Fruit fly (Drosophila melanogaster) whole organism, embryonic: Measurements from ENCODE around the gene Uba4.

Source experiments
- Adf1 ChIP-seq: fragments of 200-800 bp; sonication (Bioruptor generic); IDR thresholded peaks from 2 replicates; pipeline ENCODE4 v1.3.6; 2022; ENCODE audit warnings: missing biosample characterization, missing genetic modification characterization
- BtbVII ChIP-seq: fragments of 200-800 bp; sonication (Bioruptor generic); optimal IDR thresholded peaks from 3 replicates; lab custom pipeline; 2017; ENCODE audit warnings: missing biosample characterization, mild to moderate bottlenecking, missing genetic modification characterization
- Bteb2 ChIP-seq: fragments of 200-800 bp; sonication (Bioruptor generic); optimal IDR thresholded peaks from 2 replicates; lab custom pipeline; 2016; ENCODE audit warnings: missing biosample characterization, missing genetic modification characterization
- CG11504 ChIP-seq: fragments of 200-800 bp; sonication (Bioruptor generic); optimal IDR thresholded peaks from 3 replicates; lab custom pipeline; 2019; ENCODE audit warnings: missing biosample characterization, mild to moderate bottlenecking, missing genetic modification characterization, moderate library complexity
- CG13296 ChIP-seq: fragments of 200-800 bp; sonication (Bioruptor generic); optimal IDR thresholded peaks from 3 replicates; lab custom pipeline; 2018; ENCODE audit warnings: missing biosample characterization, mild to moderate bottlenecking, missing genetic modification characterization
- CG15073 ChIP-seq: fragments of 200-800 bp; sonication (Bioruptor generic); optimal IDR thresholded peaks from 2 replicates; lab custom pipeline; 2016; ENCODE audit warnings: missing biosample characterization, missing genetic modification characterization
- CG18262 ChIP-seq: fragments of 200-800 bp; optimal IDR thresholded peaks from 3 replicates; lab custom pipeline; 2019; ENCODE audit warnings: missing biosample characterization, mild to moderate bottlenecking, missing genetic modification characterization, moderate library complexity
- CG18599 ChIP-seq: fragments of 200-800 bp; sonication (Bioruptor generic); optimal IDR thresholded peaks from 3 replicates; lab custom pipeline; 2017; ENCODE audit warnings: missing biosample characterization, missing genetic modification characterization, mild to moderate bottlenecking, moderate library complexity, missing genetic modification reagents
- CG18619 ChIP-seq: fragments of 200-800 bp; sonication (Bioruptor generic); optimal IDR thresholded peaks from 3 replicates; lab custom pipeline; 2017; ENCODE audit warnings: missing biosample characterization, mild to moderate bottlenecking, missing genetic modification characterization
- CG31365 ChIP-seq: fragments of 200-800 bp; sonication (Bioruptor generic); optimal IDR thresholded peaks from 2 replicates; lab custom pipeline; 2018; ENCODE audit warnings: missing biosample characterization, mild to moderate bottlenecking, missing genetic modification characterization
- CG31388 ChIP-seq: fragments of 200-800 bp; sonication (Bioruptor generic); optimal IDR thresholded peaks from 2 replicates; lab custom pipeline; 2016; ENCODE audit warnings: missing biosample characterization, missing genetic modification characterization
- CG34224 ChIP-seq: fragments of 200-800 bp; sonication (Bioruptor generic); IDR thresholded peaks from 3 replicates; pipeline ENCODE4 v1.3.6; 2022; ENCODE audit warnings: missing biosample characterization, missing genetic modification characterization; ENCODE audit not compliant: partially characterized antibody
- CG3847 ChIP-seq: fragments of 200-800 bp; sonication (Bioruptor generic); IDR thresholded peaks from 2 replicates; pipeline ENCODE4 v1.3.6; 2022; ENCODE audit warnings: missing biosample characterization, missing genetic modification characterization
- CG42726 ChIP-seq: fragments of 200-800 bp; sonication (Bioruptor generic); IDR thresholded peaks from 2 replicates; pipeline ENCODE4 v1.3.6; 2022; ENCODE audit warnings: missing biosample characterization, missing genetic modification characterization; ENCODE audit not compliant: partially characterized antibody
- Dref ChIP-seq: fragments of 200-800 bp; sonication (Bioruptor generic); IDR thresholded peaks from 2 replicates; pipeline ENCODE4 v1.3.6; 2022; ENCODE audit warnings: missing biosample characterization, missing genetic modification characterization
- Fer2 ChIP-seq: fragments of 200-800 bp; sonication (Bioruptor generic); optimal IDR thresholded peaks from 2 replicates; lab custom pipeline; 2018; ENCODE audit warnings: missing biosample characterization, mild to moderate bottlenecking, missing genetic modification characterization, moderate library complexity
- Gsc ChIP-seq: fragments of 200-800 bp; sonication (Bioruptor generic); IDR thresholded peaks from 2 replicates; pipeline ENCODE4 v1.3.6; 2022; ENCODE audit warnings: missing biosample characterization, missing genetic modification characterization
- HLHmδ ChIP-seq: fragments of 200-800 bp; sonication (Bioruptor generic); optimal IDR thresholded peaks from 2 replicates; lab custom pipeline; 2018; ENCODE audit warnings: missing biosample characterization, mild to moderate bottlenecking, missing genetic modification characterization, moderate library complexity
- Jarid2 ChIP-seq: fragments of 200-800 bp; sonication (Bioruptor generic); optimal IDR thresholded peaks from 3 replicates; lab custom pipeline; 2017; ENCODE audit warnings: mild to moderate bottlenecking, missing biosample characterization, missing genetic modification reagents, missing genetic modification characterization
- Med ChIP-seq: fragments of 200-800 bp; sonication (Bioruptor generic); peaks from one replicate; lab custom pipeline; 2016; ENCODE audit warnings: missing biosample characterization, missing genetic modification characterization, mild to moderate bottlenecking, inconsistent platforms, moderate library complexity
- Oaz ChIP-seq: fragments of 200-800 bp; sonication (Bioruptor generic); IDR thresholded peaks from 2 replicates; pipeline ENCODE4 v1.3.6; 2022; ENCODE audit warnings: missing biosample characterization, missing genetic modification characterization
- TFAM ChIP-seq: fragments of 200-800 bp; sonication (Bioruptor generic); optimal IDR thresholded peaks from 2 replicates; lab custom pipeline; 2017; ENCODE audit warnings: missing biosample characterization, missing genetic modification characterization, inconsistent platforms
- Tbp ChIP-seq: fragments of >200 bp; optimal IDR thresholded peaks from 2 replicates; lab custom pipeline; 2018; ENCODE audit warnings: missing biosample characterization, missing genetic modification characterization
- Xrp1 ChIP-seq: fragments of 200-800 bp; sonication (Bioruptor generic); IDR thresholded peaks from 2 replicates; pipeline ENCODE4 v1.3.6; 2022; ENCODE audit warnings: missing biosample characterization, missing genetic modification characterization
- amos ChIP-seq: fragments of 200-800 bp; sonication (Bioruptor generic); IDR thresholded peaks from 2 replicates; pipeline ENCODE4 v1.3.6; 2022; ENCODE audit warnings: missing biosample characterization, missing genetic modification characterization; ENCODE audit not compliant: partially characterized antibody
- ato ChIP-seq: fragments of 200-800 bp; sonication (Bioruptor generic); IDR thresholded peaks from 2 replicates; pipeline ENCODE4 v1.3.6; 2022; ENCODE audit warnings: missing biosample characterization, missing genetic modification characterization; ENCODE audit not compliant: partially characterized antibody
- az2 ChIP-seq: fragments of 200-800 bp; sonication (Bioruptor generic); optimal IDR thresholded peaks from 3 replicates; lab custom pipeline; 2016; ENCODE audit warnings: missing biosample characterization, missing genetic modification characterization
- caup ChIP-seq: fragments of 200-800 bp; sonication (Bioruptor generic); optimal IDR thresholded peaks from 3 replicates; lab custom pipeline; 2017; ENCODE audit warnings: missing biosample characterization, mild to moderate bottlenecking, missing genetic modification characterization, moderate library complexity; ENCODE audit not compliant: severe bottlenecking
- croc ChIP-seq: fragments of 200-800 bp; sonication (Bioruptor generic); conservative IDR thresholded peaks from 3 replicates; pipeline ENCODE4 v1.3.6; 2022; ENCODE audit warnings: missing biosample characterization, missing genetic modification characterization
- esg ChIP-seq: fragments of 200-800 bp; sonication (Bioruptor generic); conservative IDR thresholded peaks from 2 replicates; pipeline ENCODE4 v1.3.6; 2022; ENCODE audit warnings: missing biosample characterization, missing genetic modification characterization
- gce ChIP-seq: fragments of 200-800 bp; sonication (Bioruptor generic); IDR thresholded peaks from 3 replicates; pipeline ENCODE4 v1.3.6; 2022; ENCODE audit warnings: missing biosample characterization, missing genetic modification characterization
- gcm2 ChIP-seq: fragments of 200-800 bp; sonication (Bioruptor generic); optimal IDR thresholded peaks from 2 replicates; lab custom pipeline; 2016; ENCODE audit warnings: missing biosample characterization, missing genetic modification characterization
- gem ChIP-seq: fragments of 200-800 bp; sonication (Bioruptor generic); optimal IDR thresholded peaks from 2 replicates; lab custom pipeline; 2019; ENCODE audit warnings: missing biosample characterization, mild to moderate bottlenecking, missing genetic modification characterization, moderate library complexity
- gsb-n ChIP-seq: fragments of 200-800 bp; sonication (Bioruptor generic); optimal IDR thresholded peaks from 3 replicates; lab custom pipeline; 2018; ENCODE audit warnings: missing biosample characterization, mild to moderate bottlenecking, missing genetic modification characterization
- hb ChIP-seq: fragments of 200-800 bp; sonication (Bioruptor generic); IDR thresholded peaks from 3 replicates; pipeline ENCODE4 v1.3.6; 2022; ENCODE audit warnings: missing biosample characterization, missing genetic modification characterization; ENCODE audit not compliant: partially characterized antibody
- hbn ChIP-seq: fragments of 200-800 bp; sonication (Bioruptor generic); IDR thresholded peaks from 2 replicates; pipeline ENCODE4 v1.3.6; 2022; ENCODE audit warnings: missing biosample characterization, missing genetic modification characterization; ENCODE audit not compliant: partially characterized antibody
- lbe ChIP-seq: fragments of 200-800 bp; sonication (Bioruptor generic); optimal IDR thresholded peaks from 2 replicates; lab custom pipeline; 2016; ENCODE audit warnings: missing biosample characterization, mild to moderate bottlenecking, missing genetic modification characterization
- luna ChIP-seq: fragments of 200-800 bp; sonication (Bioruptor generic); optimal IDR thresholded peaks from 2 replicates; lab custom pipeline; 2016; ENCODE audit warnings: missing biosample characterization, missing genetic modification characterization
- nmo ChIP-seq: fragments of 200-800 bp; sonication (Bioruptor generic); optimal IDR thresholded peaks from 2 replicates; lab custom pipeline; 2018; ENCODE audit warnings: missing biosample characterization, mild to moderate bottlenecking, missing genetic modification characterization, moderate library complexity
- org-1 ChIP-seq: fragments of 200-800 bp; sonication (Bioruptor generic); optimal IDR thresholded peaks from 2 replicates; lab custom pipeline; 2017; ENCODE audit warnings: missing biosample characterization, missing genetic modification characterization
- pan ChIP-seq, 4 experiments: fragments of >200 bp in 3 of 4; fragments of 200-800 bp in 1 of 4; sonication (Bioruptor generic) in 1 of 4; optimal IDR thresholded peaks in 3 of 4; IDR thresholded peaks in 1 of 4; 2 replicates each; pipeline versions ENCODE4 v1.3.6 to Lab custom; 2017 to 2022; ENCODE audit warnings: missing biosample characterization in 2 of 4, missing genetic modification characterization in 2 of 4, mixed read lengths in 1 of 4
- sim ChIP-seq: fragments of 200-800 bp; sonication (Bioruptor generic); IDR thresholded peaks from 2 replicates; pipeline ENCODE4 v1.3.6; 2022; ENCODE audit warnings: missing biosample characterization, missing genetic modification characterization
- ssp ChIP-seq: fragments of 200-800 bp; sonication (Bioruptor generic); IDR thresholded peaks from 2 replicates; pipeline ENCODE4 v1.3.6; 2022; ENCODE audit warnings: missing biosample characterization, missing genetic modification characterization
- ttk ChIP-seq: fragments of 200-800 bp; sonication (Bioruptor generic); IDR thresholded peaks from 2 replicates; pipeline ENCODE4 v2.1.2; 2022; ENCODE audit warnings: missing biosample characterization, missing genetic modification characterization
- zf30C ChIP-seq: fragments of 200-800 bp; sonication (Bioruptor generic); optimal IDR thresholded peaks from 3 replicates; lab custom pipeline; 2018; ENCODE audit warnings: missing biosample characterization, mild to moderate bottlenecking, missing genetic modification characterization

Gene Uba4

DNA sequence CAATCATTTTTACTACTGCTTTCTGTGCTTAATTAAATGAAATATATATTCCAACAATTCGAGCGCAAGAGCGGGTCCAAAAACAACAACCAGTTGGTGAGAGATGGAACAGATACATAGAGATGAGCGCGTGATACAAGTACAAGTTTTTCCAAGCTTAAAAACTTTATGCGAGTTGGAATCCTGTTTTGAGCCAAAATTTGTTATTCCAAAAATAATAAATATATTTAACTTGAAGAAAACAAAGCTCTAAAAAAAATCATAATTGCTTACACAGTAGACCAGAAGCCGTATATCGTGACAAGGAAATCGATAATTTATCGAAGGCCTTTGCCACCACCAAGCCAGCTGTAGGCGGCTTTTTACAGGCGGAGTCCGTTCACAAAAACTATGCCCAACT is 2.5 kb upstream of the Uba4 start, which contains the start of the genes CG13097 and PIG-U (continued):
- peak; percentile 72 for TF ChIP-seq esg
- peak; percentile 6 for TF ChIP-seq CG15073 (GFP tag; lab: Kevin White, UChicago)
- TF ChIP-seq CG3847, result peak; percentile 83
- TF ChIP-seq lbe (GFP tag; lab: Kevin White, UChicago), result peak; percentile 88
- TF ChIP-seq gsb-n (tag; lab: Kevin White, UChicago), result no peak
- peak; percentile 76 for TF ChIP-seq Fer2 (tag; lab: Kevin White, UChicago)
- peak; percentile 79 for TF ChIP-seq Dref
- TF ChIP-seq caup (GFP tag; lab: Kevin White, UChicago), result peak; percentile 72
- peak; percentile 46 for TF ChIP-seq CG18619 (GFP tag; lab: Kevin White, UChicago)
- TF ChIP-seq Med, result peak; percentile 96
- TF ChIP-seq Oaz (GFP tag; lab: Robert Waterston, UW), result peak; percentile 46; the same call in 1 of the 2 replicates
- peak; percentile 75 for TF ChIP-seq CG18262 (tag; lab: Kevin White, UChicago)
- TF ChIP-seq TFAM (GFP tag; lab: Kevin White, UChicago), result no peak
- peak; percentile 80 for TF ChIP-seq CG13296
- TF ChIP-seq hb (GFP tag; lab: Robert Waterston, UW), result peak; percentile 85
- TF ChIP-seq Adf1 (GFP tag; lab: Robert Waterston, UW), result peak; percentile 49
- peak; percentile 71; the same call in 1 of the 2 replicates for TF ChIP-seq CG42726 (GFP tag; lab: Robert Waterston, UW)
- peak; percentile 96 for TF ChIP-seq hbn (GFP tag; lab: Robert Waterston, UW)
- TF ChIP-seq Xrp1 (GFP tag; lab: Robert Waterston, UW), result peak; percentile 81
- peak; percentile 84 for TF ChIP-seq az2 (GFP tag; lab: Kevin White, UChicago)
- no peak for TF ChIP-seq Gsc
- peak; percentile 49 for TF ChIP-seq CG31388 (GFP tag; lab: Kevin White, UChicago)
- peak; percentile 88 for TF ChIP-seq gem (tag; lab: Kevin White, UChicago)
- TF ChIP-seq nmo, result peak; percentile 85
- TF ChIP-seq BtbVII (GFP tag; lab: Kevin White, UChicago), result peak; percentile 50
- peak; percentile 50 for TF ChIP-seq ttk
- no peak for TF ChIP-seq CG31365
- TF ChIP-seq Tbp, result no peak
- no peak for TF ChIP-seq gcm2 (GFP tag; lab: Kevin White, UChicago)
- no peak for TF ChIP-seq sim (GFP tag; lab: Robert Waterston, UW)
- peak; percentile 85 for TF ChIP-seq amos (GFP tag; lab: Robert Waterston, UW)
- no peak for TF ChIP-seq ato
- TF ChIP-seq Jarid2 (GFP tag; lab: Kevin White, UChicago), result no peak
- TF ChIP-seq gce (GFP tag; lab: Robert Waterston, UW), result no peak
- peak; percentile 97 for TF ChIP-seq CG34224 (GFP tag; lab: Robert Waterston, UW)
- no peak for TF ChIP-seq HLHmδ
- no peak for TF ChIP-seq pan (optimal IDR thresholded peaks at IDR 0.05; lab: Kevin White, UChicago)
- TF ChIP-seq pan (GFP tag; optimal IDR thresholded peaks at IDR 0.05 in 1 of 2, IDR thresholded peaks at IDR 0.05 in 1 of 2), result peak in 1 of 2 experiments; percentile 84
- TF ChIP-seq Bteb2 (GFP tag; lab: Kevin White, UChicago), result peak; percentile 65
- peak; percentile 74 for TF ChIP-seq ssp (GFP tag; lab: Robert Waterston, UW)
- no peak for TF ChIP-seq luna (GFP tag; lab: Kevin White, UChicago)
- TF ChIP-seq CG18599 (GFP tag; lab: Kevin White, UChicago), result no peak
- TF ChIP-seq croc, result peak; percentile 70
- peak; percentile 24 for TF ChIP-seq org-1 (GFP tag; lab: Kevin White, UChicago)
- no peak for TF ChIP-seq zf30C
- no peak for TF ChIP-seq CG11504 (tag; lab: Kevin White, UChicago)
- TF ChIP-seq, all 482 proteins: peak for 355
